Worm (Caenorhabditis elegans): Measurements from ENCODE around the gene srz-13.

ce11 chrV:16180350-16180749, 1.9 kb upstream of the srz-13 start, which contains the start of gene str-106:
- TF ChIP-seq ama-1 (optimal IDR thresholded peaks at IDR 0.05) (no peak), snpc-4 (tag; optimal IDR thresholded peaks at IDR 0.05) (no peak), ztf-4 (tag; optimal IDR thresholded peaks at IDR 0.05) (no peak), aly-2 (tag; optimal IDR thresholded peaks at IDR 0.05) (no peak), mep-1 (tag; optimal IDR thresholded peaks at IDR 0.05) (no peak), nhr-28 (tag; optimal IDR thresholded peaks at IDR 0.05) (no peak)

All from whole organism, L1 larva.